Worm (Caenorhabditis elegans) whole organism, L3 larva: ENCODE results near the gene unc-86.
A peak's percentile ranks its signal among the peaks of the same experiment; 100 is the strongest.

Experiments used
- aly-2 ChIP-seq: fragments of 150-350 bp; optimal IDR thresholded peaks from 2 replicates; lab custom pipeline; 2014; ENCODE audit warnings: missing biosample characterization, missing genetic modification characterization
- ceh-28 ChIP-seq: fragments of 150-350 bp; optimal IDR thresholded peaks from 2 replicates; lab custom pipeline; 2014; ENCODE audit warnings: missing biosample characterization, missing genetic modification reagents, missing genetic modification characterization
- ceh-82 ChIP-seq: fragments of 150-350 bp; optimal IDR thresholded peaks from 2 replicates; lab custom pipeline; 2014; ENCODE audit warnings: missing biosample characterization, missing genetic modification characterization
- fkh-10 ChIP-seq: sonication (generic microtip); optimal IDR thresholded peaks from 2 replicates; lab custom pipeline; 2017; ENCODE audit warnings: missing biosample characterization, missing genetic modification reagents, missing genetic modification characterization
- fos-1 ChIP-seq: fragments of 150-350 bp; optimal IDR thresholded peaks from 2 replicates; lab custom pipeline; 2014; ENCODE audit warnings: missing biosample characterization, missing genetic modification characterization
- nhr-12 ChIP-seq: fragments of 150-350 bp; optimal IDR thresholded peaks from 2 replicates; lab custom pipeline; 2014; ENCODE audit warnings: missing biosample characterization, missing genetic modification characterization
- nhr-23 ChIP-seq: fragments of 150-350 bp; optimal IDR thresholded peaks from 2 replicates; lab custom pipeline; 2014; ENCODE audit warnings: missing biosample characterization, missing genetic modification reagents, missing genetic modification characterization
- nhr-77 ChIP-seq: fragments of 150-350 bp; optimal IDR thresholded peaks from 2 replicates; lab custom pipeline; 2014; ENCODE audit warnings: missing biosample characterization, missing genetic modification characterization
- pqm-1 ChIP-seq: fragments of 150-350 bp; optimal IDR thresholded peaks from 2 replicates; lab custom pipeline; 2017; ENCODE audit warnings: missing biosample characterization, missing genetic modification characterization, inconsistent platforms
- snpc-4 ChIP-seq: fragments of 150-350 bp; optimal IDR thresholded peaks from 2 replicates; lab custom pipeline; 2014; ENCODE audit warnings: missing biosample characterization, missing genetic modification characterization
- tbx-2 ChIP-seq: sonication (generic microtip); optimal IDR thresholded peaks from 2 replicates; lab custom pipeline; 2016; ENCODE audit warnings: mild to moderate bottlenecking, missing genetic modification characterization, missing compliant biosample characterization
- zag-1 ChIP-seq: fragments of 150-350 bp; optimal IDR thresholded peaks from 2 replicates; lab custom pipeline; 2014; ENCODE audit warnings: missing biosample characterization, missing genetic modification characterization

DNA sequence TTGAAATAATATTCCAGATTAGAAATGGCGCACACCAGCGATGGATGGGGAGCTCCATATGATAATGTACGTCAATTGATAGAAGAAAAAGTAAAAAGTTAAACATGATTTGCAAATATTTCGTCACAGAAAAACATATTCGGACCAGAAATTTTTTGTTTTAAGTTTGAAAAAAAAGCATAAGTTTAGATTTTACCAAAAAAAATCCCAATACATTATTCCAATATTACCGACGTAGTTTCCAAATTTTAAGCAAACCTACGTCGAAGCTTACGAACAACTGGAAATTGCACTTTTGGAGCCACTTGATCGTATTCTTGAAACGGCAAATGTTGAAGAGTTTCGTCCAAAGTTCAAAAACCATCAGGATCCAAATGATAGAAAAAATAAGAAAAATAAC, 16.5 kb upstream of the unc-86 start, which contains the start of gene henn-1:
- TF ChIP-seq zag-1 (tag; lab: Kevin White, UChicago), result no peak
- TF ChIP-seq nhr-77, result no peak
- TF ChIP-seq tbx-2 (tag; lab: Kevin White, UChicago), result no peak
- no peak for TF ChIP-seq aly-2 (tag; lab: Kevin White, UChicago)
- TF ChIP-seq fkh-10 (GFP tag; lab: Kevin White, UChicago), result no peak
- no peak for TF ChIP-seq pqm-1 (tag; lab: Kevin White, UChicago)
- no peak for TF ChIP-seq ceh-82 (tag; lab: Kevin White, UChicago)
- TF ChIP-seq nhr-12, result no peak
- no peak for TF ChIP-seq ceh-28
- no peak for TF ChIP-seq fos-1 (tag; lab: Kevin White, UChicago)
- peak; percentile 29 for TF ChIP-seq nhr-23 (tag; lab: Kevin White, UChicago)
- TF ChIP-seq snpc-4 (tag; lab: Kevin White, UChicago), result no peak
